Worm (Caenorhabditis elegans): ENCODE data around the gene T13G4.4.
A peak's percentile ranks its signal among the peaks of the same experiment; 100 is the strongest.
"Not testable (repeated sequence)": the region's sequence is repeated elsewhere in the genome, so short reads cannot be mapped to it uniquely, and the experiment has no call there.

Gene T13G4.4

DNA sequence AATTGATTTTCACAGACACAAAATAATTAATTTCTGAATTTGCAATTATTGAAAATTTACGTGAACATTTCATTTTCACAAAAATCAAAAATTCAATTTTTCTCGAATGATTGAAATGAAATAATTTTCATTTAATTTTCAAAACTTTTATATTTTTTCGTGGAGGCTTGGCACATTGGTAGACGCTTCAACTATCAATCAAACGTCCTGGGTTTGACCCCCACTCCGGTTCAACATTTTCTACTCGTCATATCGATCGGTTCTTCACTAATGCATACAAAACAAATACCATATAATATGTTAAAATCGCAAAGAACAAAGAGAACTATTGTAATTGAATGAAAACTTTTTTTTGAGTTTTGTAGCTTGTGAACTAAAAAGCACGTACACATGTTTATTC is 16.4 kb upstream of the T13G4.4 start:
- TF ChIP-seq snpc-1.2 (GFP tag; IDR thresholded peaks at IDR 0.05) (0 out of 2 replicates have a peak, but pooled peaks have one; percentile 32), daf-16 (GFP tag; optimal IDR thresholded peaks at IDR 0.05) (peak in 1 of 2 experiments; percentile 40), daf-16 (tag; optimal IDR thresholded peaks at IDR 0.05) (no peak), zfp-3 (GFP tag; conservative IDR thresholded peaks at IDR 0.05) (no peak), aha-1 (tag) (peak; percentile 36), nhr-111 (GFP tag; optimal IDR thresholded peaks at IDR 0.05) (no peak), nhr-41 (GFP tag; IDR thresholded peaks at IDR 0.05) (0 out of 2 replicates have a peak, but pooled peaks have one; percentile 6)

DNA sequence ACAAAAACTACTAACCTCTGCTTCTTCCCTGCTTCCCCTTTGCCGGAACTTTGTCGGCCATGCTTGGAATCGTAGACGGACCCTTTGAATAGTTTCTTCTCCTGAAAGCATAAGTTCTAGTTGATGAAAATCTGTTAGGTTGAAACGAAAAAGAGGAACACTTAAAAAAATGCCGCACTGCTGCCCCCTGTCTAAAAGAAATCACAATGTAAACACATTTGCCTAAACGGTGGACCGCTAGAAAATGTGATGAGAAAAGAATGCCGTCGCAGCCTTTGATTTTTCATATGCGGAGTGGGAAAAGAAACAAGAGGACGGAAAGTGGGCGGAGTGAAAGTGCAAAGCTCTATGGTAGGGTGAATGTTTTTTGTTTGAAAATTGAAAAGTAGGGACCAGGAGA is 14.6 kb upstream of the T13G4.4 start, which contains the start of gene T13G4.7:
T13G4.7 (minus strand) TSS at position 101 of the 400 bp plus-strand sequence.
- TF ChIP-seq spr-1 (tag; optimal IDR thresholded peaks at IDR 0.05) = no peak
- no peak for TF ChIP-seq madf-5 (GFP tag; IDR thresholded peaks at IDR 0.05)
- TF ChIP-seq php-3 (GFP tag; IDR thresholded peaks at IDR 0.05) = no peak
- TF ChIP-seq unc-39 (tag; optimal IDR thresholded peaks at IDR 0.05) = no peak
- TF ChIP-seq lim-7 (GFP tag; IDR thresholded peaks at IDR 0.05) = no peak
- TF ChIP-seq mdt-29 (GFP tag; IDR thresholded peaks at IDR 0.05) = no peak

DNA sequence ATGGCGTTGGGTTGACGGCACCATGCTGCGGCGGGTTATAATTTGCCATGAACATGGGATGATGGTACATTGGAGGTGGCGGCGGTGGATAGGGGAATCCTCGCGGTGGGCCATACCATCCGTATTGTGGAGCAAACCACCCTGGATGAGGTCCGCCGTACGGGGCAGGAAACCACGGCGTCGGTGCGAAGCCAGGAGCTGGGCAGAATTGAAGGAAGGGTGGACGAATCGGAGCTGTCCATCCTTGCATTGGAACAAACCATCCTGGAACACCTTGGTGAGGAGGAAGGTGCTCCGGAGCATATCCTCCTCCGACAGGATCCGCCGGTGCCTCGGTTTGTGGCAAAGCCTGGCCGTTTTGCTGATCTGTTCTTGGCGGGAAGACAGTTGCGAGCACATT is 11.2 kb upstream of the T13G4.4 start:
- TF ChIP-seq nhr-77 (tag; optimal IDR thresholded peaks at IDR 0.05) = no peak
- peak; percentile 78 for TF ChIP-seq aha-1 (tag)
- peak; percentile 88 for TF ChIP-seq set-16 (GFP tag; IDR thresholded peaks at IDR 0.05)

DNA sequence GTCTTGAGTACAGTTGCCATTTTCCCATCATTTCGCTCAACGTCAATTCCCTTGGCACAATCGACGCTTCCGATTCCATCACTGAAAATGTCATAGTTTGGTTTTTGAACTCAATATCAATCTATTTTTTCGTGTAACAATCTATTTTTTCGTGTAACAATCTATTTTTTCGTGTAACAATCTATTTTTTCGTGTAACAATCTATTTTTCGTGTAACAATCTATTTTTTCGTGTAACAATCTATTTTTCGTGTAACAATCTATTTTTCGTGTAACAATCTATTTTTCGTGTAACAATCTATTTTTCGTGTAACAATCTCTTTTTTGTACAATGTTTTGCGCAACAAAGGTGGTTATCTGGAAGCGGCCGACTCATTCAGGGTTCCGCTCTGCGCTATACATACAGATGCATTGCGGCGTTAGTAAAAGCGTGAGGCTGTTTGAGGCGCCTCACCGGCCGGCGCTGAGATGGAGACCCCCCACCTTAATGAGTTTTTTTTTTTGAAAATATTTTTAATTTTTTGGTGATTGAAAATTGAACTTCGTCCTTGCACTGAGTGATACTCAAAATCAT is 3.8 kb upstream of the T13G4.4 start:
- TF ChIP-seq unc-62 (GFP tag; optimal IDR thresholded peaks at IDR 0.05 in 1 of 2) = peak in 1 of 2 experiments; percentile 73
- TF ChIP-seq unc-62 (tag; optimal IDR thresholded peaks at IDR 0.05) = not testable (repeated sequence)

DNA sequence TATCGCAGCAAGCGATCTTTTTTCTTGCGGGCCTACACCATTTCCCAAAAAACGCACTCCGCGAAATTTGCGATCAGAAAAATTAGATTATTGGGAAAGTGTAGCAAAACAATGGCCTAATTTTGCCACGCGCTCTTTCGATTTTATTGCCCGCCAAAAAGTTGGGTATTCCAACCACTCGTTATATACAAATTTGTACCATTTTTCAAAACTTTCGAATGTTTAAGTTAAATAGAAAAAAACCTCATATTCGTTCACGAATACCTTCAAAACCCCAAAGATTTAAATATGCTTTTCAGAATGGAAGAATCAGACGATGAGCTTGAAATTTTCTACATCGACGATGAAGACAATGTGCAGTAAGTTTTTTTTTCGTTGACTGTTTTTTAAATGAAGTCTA is 1.4 kb upstream of the T13G4.4 start, which contains the start of gene T13G4.1:
T13G4.1 (plus strand) TSS at position 301 of the 400 bp plus-strand sequence.
- no peak for TF ChIP-seq spr-1 (tag; optimal IDR thresholded peaks at IDR 0.05)
- no peak for TF ChIP-seq zfp-3 (GFP tag; conservative IDR thresholded peaks at IDR 0.05)
- TF ChIP-seq ceh-82 (tag; optimal IDR thresholded peaks at IDR 0.05) = no peak
- TF ChIP-seq mdl-1 (tag; optimal IDR thresholded peaks at IDR 0.05) = no peak

DNA sequence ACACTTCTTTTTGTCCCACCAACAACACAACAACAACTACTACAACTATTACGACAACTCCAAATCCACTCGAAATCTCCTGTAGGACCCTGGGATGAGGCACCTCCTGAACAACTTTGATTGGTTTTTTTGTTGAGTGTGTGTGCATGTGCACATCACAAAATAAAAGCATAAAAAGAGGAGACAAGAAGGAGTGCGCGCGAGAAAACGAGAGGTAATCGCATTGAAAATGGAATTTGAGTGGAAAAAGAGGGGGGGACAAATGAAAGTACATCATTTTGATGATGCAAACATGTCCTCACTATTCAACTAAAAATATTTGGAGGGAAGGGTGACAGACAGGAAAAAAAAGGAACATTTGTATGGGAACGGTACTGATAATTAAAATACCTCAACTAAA is 6.0 kb downstream of the T13G4.4 start:
- TF ChIP-seq daf-12 (tag; optimal IDR thresholded peaks at IDR 0.05) (no peak), ces-1 (GFP tag; optimal IDR thresholded peaks at IDR 0.05) (peak; percentile 69), madf-9 (GFP tag; conservative IDR thresholded peaks at IDR 0.05) (no peak), hlh-11 (tag; optimal IDR thresholded peaks at IDR 0.05) (no peak), arid-1 (GFP tag; conservative IDR thresholded peaks at IDR 0.05) (no peak), set-16 (GFP tag; IDR thresholded peaks at IDR 0.05) (no peak), aly-2 (tag; optimal IDR thresholded peaks at IDR 0.05) (no peak), ctbp-1 (GFP tag; IDR thresholded peaks at IDR 0.05) (peak; percentile 57; the same call in 1 of the 2 replicates), hmg-1.1 (GFP tag; IDR thresholded peaks at IDR 0.05) (no peak), nhr-6 (tag; optimal IDR thresholded peaks at IDR 0.05) (no peak), fkh-10 (GFP tag; optimal IDR thresholded peaks at IDR 0.05) (peak; percentile 69), ceh-28 (tag; optimal IDR thresholded peaks at IDR 0.05) (no peak)

DNA sequence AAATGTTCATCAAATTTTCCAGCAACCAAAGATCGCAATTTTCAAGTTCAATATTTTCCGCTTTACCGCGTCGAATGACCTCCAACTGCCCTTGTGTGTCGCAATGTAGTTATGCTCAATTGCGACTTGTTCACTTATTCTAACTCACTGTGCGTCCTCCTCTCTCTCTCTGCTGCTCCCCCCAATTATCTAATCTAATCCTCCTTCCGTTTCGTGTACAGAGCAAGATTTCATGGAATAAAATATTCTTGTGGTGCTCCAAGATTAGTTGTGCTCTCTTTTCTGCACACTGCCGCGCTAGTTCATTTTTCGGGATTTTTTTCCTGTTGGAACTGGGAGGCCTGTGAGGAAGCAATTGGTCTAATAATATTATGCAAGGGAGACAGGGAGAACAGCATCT is 7.5 kb downstream of the T13G4.4 start:
- TF ChIP-seq hlh-11 (tag; optimal IDR thresholded peaks at IDR 0.05) = no peak
- no peak for TF ChIP-seq hmg-1.1 (GFP tag; IDR thresholded peaks at IDR 0.05)
- no peak for TF ChIP-seq ceh-20 (GFP tag; IDR thresholded peaks at IDR 0.05)
- TF ChIP-seq rbr-2 (tag; optimal IDR thresholded peaks at IDR 0.05) = no peak
- no peak for TF ChIP-seq attf-4 (tag; optimal IDR thresholded peaks at IDR 0.05)
- peak; percentile 93 for TF ChIP-seq aha-1 (tag)
- no peak for TF ChIP-seq unc-62 (GFP tag; optimal IDR thresholded peaks at IDR 0.05 in 1 of 2)
- no peak for TF ChIP-seq unc-62 (tag; optimal IDR thresholded peaks at IDR 0.05)
